Worm (Caenorhabditis elegans) whole organism, L2 larva: ENCODE results near the gene T11F9.1.

Source experiments
- R02D3.7 ChIP-seq: fragments of 150-350 bp; optimal IDR thresholded peaks from 2 replicates; lab custom pipeline; 2014; ENCODE audit warnings: missing biosample characterization, missing genetic modification characterization
- ZK546.5 ChIP-seq: sonication (generic microtip); optimal IDR thresholded peaks from 2 replicates; lab custom pipeline; 2017; ENCODE audit warnings: missing biosample characterization, missing genetic modification characterization
- elt-1 ChIP-seq: fragments of 150-350 bp; optimal IDR thresholded peaks from 2 replicates; lab custom pipeline; 2014; ENCODE audit warnings: missing biosample characterization, missing genetic modification characterization
- lin-13 ChIP-seq: fragments of 150-350 bp; optimal IDR thresholded peaks from 2 replicates; lab custom pipeline; 2014; ENCODE audit warnings: missing biosample characterization, missing genetic modification reagents, missing genetic modification characterization
- nhr-237 ChIP-seq: fragments of 150-350 bp; optimal IDR thresholded peaks from 2 replicates; lab custom pipeline; 2014; ENCODE audit warnings: missing biosample characterization, missing genetic modification characterization
- sem-4 ChIP-seq: fragments of 150-350 bp; optimal IDR thresholded peaks from 2 replicates; lab custom pipeline; 2014; ENCODE audit warnings: missing biosample characterization, missing genetic modification reagents, missing genetic modification characterization

ce11 chrV:11484404-11484803 lies 25.0 kb downstream of the T11F9.1 start:
- TF ChIP-seq lin-13 (GFP tag; lab: Kevin White, UChicago) (no peak), R02D3.7 (tag; lab: Kevin White, UChicago) (no peak), sem-4 (no peak), ZK546.5 (tag; lab: Kevin White, UChicago) (no peak), elt-1 (tag; lab: Kevin White, UChicago) (no peak), nhr-237 (tag; lab: Kevin White, UChicago) (no peak)
